Worm (Caenorhabditis elegans): ENCODE data around the gene hrg-7.

- TF ChIP-seq T22C8.4 (GFP tag; IDR thresholded peaks at IDR 0.05) (no peak), med-1 (GFP tag; optimal IDR thresholded peaks at IDR 0.05; ENCODE audit: insufficient read depth) (no peak), klf-2 (GFP tag; conservative IDR thresholded peaks at IDR 0.05) (no peak)
Observed at ce11 chrV:12704077-12704476, 37.8 kb upstream of the hrg-7 start, which contains the start of gene R11D1.1.

Data from whole organism, midembryonic.